Fruit fly (Drosophila melanogaster) whole organism, wandering third instar larva: ENCODE data around the gene RpL37A.

Experiments
- Abd-B ChIP-seq: fragments of >200 bp; optimal IDR thresholded peaks from 2 replicates; lab custom pipeline; 2017; ENCODE audit warnings: missing biosample characterization, missing genetic modification characterization
- CG32264 ChIP-seq: fragments of 200-800 bp; sonication (Bioruptor generic); optimal IDR thresholded peaks from 2 replicates; lab custom pipeline; 2016; ENCODE audit warnings: missing biosample characterization, missing genetic modification characterization
- CG9705 ChIP-seq: fragments of 200-800 bp; sonication (Bioruptor generic); optimal IDR thresholded peaks from 2 replicates; lab custom pipeline; 2018; ENCODE audit warnings: missing biosample characterization, mild to moderate bottlenecking, missing genetic modification characterization
- CrebA ChIP-seq: fragments of 200-800 bp; sonication (Bioruptor generic); optimal IDR thresholded peaks from 2 replicates; lab custom pipeline; 2016; ENCODE audit warnings: missing biosample characterization, mild to moderate bottlenecking, missing genetic modification characterization, borderline replicate concordance
- Dif ChIP-seq: fragments of 200-275, 200-300 bp; sonication (Bioruptor generic); optimal IDR thresholded peaks from 2 replicates; lab custom pipeline; 2018; ENCODE audit warnings: missing biosample characterization, missing genetic modification characterization; ENCODE audit not compliant: partially characterized antibody
- GATAd ChIP-seq: sonication (Bioruptor generic); optimal IDR thresholded peaks from 2 replicates; lab custom pipeline; 2016; ENCODE audit warnings: missing biosample characterization, missing genetic modification characterization
- HLH106 ChIP-seq: fragments of 200-800 bp; optimal IDR thresholded peaks from 3 replicates; lab custom pipeline; 2019; ENCODE audit warnings: missing biosample characterization, mild to moderate bottlenecking, missing genetic modification characterization, moderate library complexity
- Hnf4 ChIP-seq: fragments of 200-800 bp; sonication (Bioruptor generic); optimal IDR thresholded peaks from 2 replicates; lab custom pipeline; 2016; ENCODE audit warnings: missing biosample characterization, mild to moderate bottlenecking, missing genetic modification characterization
- Hr78 ChIP-seq: fragments of >200 bp; optimal IDR thresholded peaks from 2 replicates; lab custom pipeline; 2017; ENCODE audit warnings: missing biosample characterization, missing genetic modification characterization
- Hr83 ChIP-seq: fragments of 200-300 bp; sonication (Bioruptor generic); optimal IDR thresholded peaks from 2 replicates; lab custom pipeline; 2016; ENCODE audit warnings: missing biosample characterization, mild to moderate bottlenecking, missing genetic modification characterization, moderate library complexity; ENCODE audit not compliant: poor library complexity, severe bottlenecking
- Jra ChIP-seq: sonication (Bioruptor generic); optimal IDR thresholded peaks from 2 replicates; lab custom pipeline; 2016; ENCODE audit warnings: missing biosample characterization, missing genetic modification characterization
- Mio ChIP-seq: sonication (Bioruptor generic); optimal IDR thresholded peaks from 2 replicates; lab custom pipeline; 2016; ENCODE audit warnings: missing biosample characterization, missing genetic modification characterization
- Myc ChIP-seq: fragments of >200 bp; optimal IDR thresholded peaks from 2 replicates; lab custom pipeline; 2017
- OdsH ChIP-seq: fragments of 200-800 bp; sonication (Bioruptor generic); optimal IDR thresholded peaks from 2 replicates; lab custom pipeline; 2016; ENCODE audit warnings: missing biosample characterization, mild to moderate bottlenecking, missing genetic modification characterization
- Sp1 ChIP-seq: fragments of 200-800 bp; sonication (Bioruptor generic); optimal IDR thresholded peaks from 3 replicates; lab custom pipeline; 2019; ENCODE audit warnings: missing biosample characterization, mild to moderate bottlenecking, missing genetic modification characterization, moderate library complexity
- Vsx2 ChIP-seq: fragments of 200-300, 225-300 bp; sonication (Bioruptor generic); optimal IDR thresholded peaks from 2 replicates; lab custom pipeline; 2018; ENCODE audit warnings: missing biosample characterization, missing genetic modification characterization; ENCODE audit not compliant: partially characterized antibody
- br ChIP-seq: fragments of 200-800 bp; sonication (Bioruptor generic); optimal IDR thresholded peaks from 2 replicates; lab custom pipeline; 2016; ENCODE audit warnings: missing biosample characterization, missing genetic modification characterization
- brk ChIP-seq: fragments of 200-800 bp; sonication (Bioruptor generic); optimal IDR thresholded peaks from 2 replicates; lab custom pipeline; 2016; ENCODE audit warnings: missing biosample characterization, mild to moderate bottlenecking, missing genetic modification characterization
- dl ChIP-seq, 2 experiments: fragments of 175-275, 200-275 bp in 1 of 2; fragments of 200-275 bp in 1 of 2; sonication (Bioruptor generic); optimal IDR thresholded peaks; lab custom pipeline; 2018; ENCODE audit warnings: mild to moderate bottlenecking in 2 of 2, missing biosample characterization in 2 of 2, missing genetic modification characterization in 2 of 2, moderate library complexity in 2 of 2; ENCODE audit not compliant: partially characterized antibody in 2 of 2, insufficient read depth in 1 of 2
- dsf ChIP-seq: sonication (Bioruptor generic); optimal IDR thresholded peaks from 2 replicates; lab custom pipeline; 2016; ENCODE audit warnings: missing biosample characterization, missing genetic modification characterization, borderline replicate concordance
- ey ChIP-seq: fragments of 200-800 bp; sonication (Bioruptor generic); optimal IDR thresholded peaks from 2 replicates; lab custom pipeline; 2016; ENCODE audit warnings: missing biosample characterization, missing genetic modification characterization
- foxo ChIP-seq, 2 experiments: fragments of 200-800 bp; sonication (Bioruptor generic); optimal IDR thresholded peaks; 2 replicates in 1 of 2; 3 replicates in 1 of 2; lab custom pipeline; 2016 to 2017; ENCODE audit warnings: missing biosample characterization in 2 of 2, missing genetic modification characterization in 2 of 2
- fru ChIP-seq: fragments of 200-800 bp; sonication (Bioruptor generic); optimal IDR thresholded peaks from 3 replicates; lab custom pipeline; 2016; ENCODE audit warnings: missing biosample characterization, mild to moderate bottlenecking, missing genetic modification characterization
- h ChIP-seq: fragments of 200-800 bp; sonication (Bioruptor generic); optimal IDR thresholded peaks from 3 replicates; lab custom pipeline; 2016; ENCODE audit warnings: missing biosample characterization, mild to moderate bottlenecking, missing genetic modification characterization
- jim ChIP-seq: fragments of 175-275, 200-325 bp; sonication (Bioruptor generic); optimal IDR thresholded peaks from 2 replicates; lab custom pipeline; 2016; ENCODE audit warnings: missing biosample characterization, mild to moderate bottlenecking, missing genetic modification characterization
- lola ChIP-seq: fragments of >200 bp; optimal IDR thresholded peaks from 2 replicates; lab custom pipeline; 2017; ENCODE audit warnings: missing biosample characterization, missing genetic modification characterization
- psq ChIP-seq: fragments of 200-800 bp; sonication (Bioruptor generic); optimal IDR thresholded peaks from 3 replicates; lab custom pipeline; 2017; ENCODE audit warnings: missing biosample characterization, mild to moderate bottlenecking, missing genetic modification characterization, moderate library complexity
- rgr ChIP-seq: fragments of 200-800 bp; sonication (Bioruptor generic); optimal IDR thresholded peaks from 3 replicates; lab custom pipeline; 2016; ENCODE audit warnings: missing biosample characterization, mild to moderate bottlenecking, missing genetic modification characterization
- sage ChIP-seq: fragments of 200-800 bp; sonication (Bioruptor generic); optimal IDR thresholded peaks from 2 replicates; lab custom pipeline; 2016; ENCODE audit warnings: missing biosample characterization, mild to moderate bottlenecking, missing genetic modification characterization
- tai ChIP-seq: sonication (Bioruptor generic); optimal IDR thresholded peaks from 2 replicates; lab custom pipeline; 2016; ENCODE audit warnings: missing biosample characterization, missing genetic modification characterization
- usp ChIP-seq: fragments of >200 bp; optimal IDR thresholded peaks from 2 replicates; lab custom pipeline; 2017; ENCODE audit warnings: missing biosample characterization, missing genetic modification characterization
- woc ChIP-seq: sonication (Bioruptor generic); optimal IDR thresholded peaks from 2 replicates; lab custom pipeline; 2016; ENCODE audit warnings: missing biosample characterization, mild to moderate bottlenecking, missing genetic modification characterization

RpL37A gene

dm6 chr2L:5062799-5063404, 7.9 kb upstream of the RpL37A start:
- peak; percentile 35 for TF ChIP-seq Dif
- no peak for TF ChIP-seq lola
- no peak for TF ChIP-seq sage (GFP tag; lab: Kevin White, UChicago)

- TF ChIP-seq woc = no peak
- TF ChIP-seq CG9705 (GFP tag; lab: Kevin White, UChicago) = no peak
- TF ChIP-seq psq (GFP tag; lab: Kevin White, UChicago) = peak; percentile 68
- TF ChIP-seq sage (GFP tag; lab: Kevin White, UChicago) = no peak
- TF ChIP-seq Hnf4 (GFP tag; lab: Kevin White, UChicago) = no peak
- TF ChIP-seq Dif = no peak
- TF ChIP-seq Vsx2 (GFP tag; lab: Kevin White, UChicago) = no peak
- TF ChIP-seq GATAd (GFP tag; lab: Kevin White, UChicago) = no peak
These were observed 6.8 kb upstream of the RpL37A start for dm6 chr2L:5063936-5064335.

DNA sequence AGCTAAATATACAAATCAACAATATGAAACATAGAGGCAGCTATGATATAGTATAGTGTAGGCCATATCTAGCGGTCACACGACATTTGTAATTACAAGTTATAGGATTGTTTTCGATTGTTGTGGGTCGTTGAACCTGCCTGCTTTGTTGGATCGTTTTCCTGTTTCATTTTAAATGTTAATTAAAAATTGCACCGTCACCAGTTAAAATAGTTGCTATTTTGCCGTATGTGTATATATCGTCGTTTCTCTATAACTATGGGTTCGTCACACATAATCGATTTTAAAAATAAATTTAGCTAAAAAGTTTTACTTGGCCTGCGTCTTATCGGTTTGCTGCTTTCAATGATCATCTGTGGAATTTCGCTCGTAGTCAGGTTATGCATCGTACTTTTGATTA, 1.6 kb downstream of the RpL37A start:
- TF ChIP-seq Mio (GFP tag; lab: Kevin White, UChicago) = no peak
- TF ChIP-seq ey (GFP tag; lab: Kevin White, UChicago) = no peak
- no peak for TF ChIP-seq CG32264
- TF ChIP-seq dl (GFP tag; optimal IDR thresholded peaks at IDR 0.05; lab: Kevin White, UChicago; ENCODE audit: insufficient read depth in 1 of 2, partially characterized antibody in 2 of 2) = no peak
- TF ChIP-seq dsf (GFP tag; lab: Kevin White, UChicago) = no peak
- no peak for TF ChIP-seq foxo (GFP tag; optimal IDR thresholded peaks at IDR 0.05; lab: Kevin White, UChicago)
- no peak for TF ChIP-seq Hnf4 (GFP tag; lab: Kevin White, UChicago)
- TF ChIP-seq brk = no peak
- TF ChIP-seq Jra (GFP tag; lab: Kevin White, UChicago) = no peak
- no peak for TF ChIP-seq Dif
- TF ChIP-seq h (GFP tag; lab: Kevin White, UChicago) = no peak
- TF ChIP-seq Myc (lab: Kevin White, UChicago) = no peak
- no peak for TF ChIP-seq OdsH (GFP tag; lab: Kevin White, UChicago)

dm6 chr2L:5079200-5079599, 8.4 kb downstream of the RpL37A start:
- TF ChIP-seq CG32264 = no peak
- no peak for TF ChIP-seq Dif
- no peak for TF ChIP-seq Sp1 (GFP tag; lab: Kevin White, UChicago)
- TF ChIP-seq sage (GFP tag; lab: Kevin White, UChicago) = no peak
- TF ChIP-seq woc = no peak
- no peak for TF ChIP-seq psq (GFP tag; lab: Kevin White, UChicago)
- no peak for TF ChIP-seq brk
- TF ChIP-seq fru (GFP tag; lab: Kevin White, UChicago) = no peak
- no peak for TF ChIP-seq Hr83 (GFP tag; lab: Kevin White, UChicago)
- TF ChIP-seq usp (GFP tag; lab: Kevin White, UChicago) = no peak

DNA sequence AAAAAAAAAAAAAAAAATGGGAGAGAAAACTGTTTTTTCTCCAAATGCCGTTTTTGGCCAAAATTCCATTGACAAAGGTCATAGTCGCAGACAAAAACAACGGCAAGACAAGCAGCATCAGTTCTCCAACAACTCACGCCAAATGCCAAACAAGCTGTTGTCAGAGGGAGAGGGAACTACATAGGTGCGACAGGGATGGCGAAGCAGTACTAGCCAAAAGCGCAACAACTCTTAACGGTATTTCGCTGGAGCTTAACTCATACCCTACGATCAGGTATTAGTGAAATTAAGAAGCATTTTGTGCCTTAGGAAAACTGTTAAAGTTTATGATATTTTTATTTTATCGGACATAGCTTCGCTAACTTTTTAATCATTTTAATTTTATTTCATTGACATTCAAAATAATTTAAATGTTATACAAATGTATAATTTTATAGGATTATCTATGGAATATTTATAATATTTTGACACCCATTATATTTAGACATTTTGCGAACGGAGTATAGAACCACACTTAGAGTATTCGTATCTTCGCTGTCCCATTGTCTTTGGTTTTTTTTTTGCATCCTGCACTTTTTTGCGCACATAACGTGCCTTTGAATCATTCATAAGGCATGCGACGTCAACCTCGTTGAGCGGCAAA, 9.6 kb downstream of the RpL37A start:
- TF ChIP-seq lola (no peak), br (no peak), jim (GFP tag; lab: Kevin White, UChicago) (no peak), CrebA (GFP tag; lab: Kevin White, UChicago) (no peak), h (GFP tag; lab: Kevin White, UChicago) (no peak)
- TF ChIP-seq, all 38 proteins: peak for 0

dm6 chr2L:5084586-5085257, 14.0 kb downstream of the RpL37A start:
- peak; percentile 52 for TF ChIP-seq HLH106 (tag; lab: Kevin White, UChicago)
- TF ChIP-seq br = peak; percentile 64
- peak; percentile 25 for TF ChIP-seq rgr (GFP tag; lab: Kevin White, UChicago)
- TF ChIP-seq foxo (GFP tag; optimal IDR thresholded peaks at IDR 0.05; lab: Kevin White, UChicago) = peak in 1 of 2 experiments; percentile 56
- peak; percentile 44 for TF ChIP-seq Hnf4 (GFP tag; lab: Kevin White, UChicago)
- no peak for TF ChIP-seq Abd-B (GFP tag; lab: Kevin White, UChicago)
- no peak for TF ChIP-seq CrebA (GFP tag; lab: Kevin White, UChicago)
- peak; percentile 5 for TF ChIP-seq dsf (GFP tag; lab: Kevin White, UChicago)
- TF ChIP-seq h (GFP tag; lab: Kevin White, UChicago) = peak; percentile 51
- no peak for TF ChIP-seq Mio (GFP tag; lab: Kevin White, UChicago)
- TF ChIP-seq brk = no peak
- peak; percentile 63 for TF ChIP-seq OdsH (GFP tag; lab: Kevin White, UChicago)
- no peak for TF ChIP-seq Hr78 (GFP tag; lab: Kevin White, UChicago)
- TF ChIP-seq ey (GFP tag; lab: Kevin White, UChicago) = peak; percentile 78
- peak; percentile 57 for TF ChIP-seq tai (GFP tag; lab: Kevin White, UChicago)
- peak; percentile 16 for TF ChIP-seq woc
- TF ChIP-seq GATAd (GFP tag; lab: Kevin White, UChicago) = peak; percentile 6
- TF ChIP-seq psq (GFP tag; lab: Kevin White, UChicago) = peak; percentile 28
- TF ChIP-seq Jra (GFP tag; lab: Kevin White, UChicago) = peak; percentile 48
- peak; percentile 30 for TF ChIP-seq Sp1 (GFP tag; lab: Kevin White, UChicago)
- peak; percentile 71 for TF ChIP-seq fru (GFP tag; lab: Kevin White, UChicago)
